Fruit fly (Drosophila melanogaster) whole organism, prepupa: ENCODE measurements around the gene CG43290.
A peak's percentile ranks its signal among the peaks of the same experiment; 100 is the strongest.

Experiments
- CG10631 ChIP-seq: fragments of 200-800 bp; sonication (Bioruptor generic); optimal IDR thresholded peaks from 2 replicates; lab custom pipeline; 2016; ENCODE audit warnings: missing biosample characterization, missing genetic modification characterization
- CG15336 ChIP-seq: fragments of 200-800 bp; sonication (Bioruptor generic); IDR thresholded peaks from 2 replicates; pipeline ENCODE4 v1.3.6; 2022; ENCODE audit warnings: missing biosample characterization, missing genetic modification characterization
- CG31627 ChIP-seq: fragments of 200-800 bp; sonication (Bioruptor generic); optimal IDR thresholded peaks from 3 replicates; lab custom pipeline; 2016; ENCODE audit warnings: missing biosample characterization, missing genetic modification characterization
- CG3919 ChIP-seq: fragments of 200-800 bp; sonication (Bioruptor generic); optimal IDR thresholded peaks from 3 replicates; lab custom pipeline; 2016; ENCODE audit warnings: missing biosample characterization, missing genetic modification characterization
- CG6276 ChIP-seq: fragments of 200-800 bp; sonication (Bioruptor generic); optimal IDR thresholded peaks from 2 replicates; lab custom pipeline; 2017; ENCODE audit warnings: missing biosample characterization, mild to moderate bottlenecking, missing genetic modification characterization
- CG6854 ChIP-seq: fragments of 200-800 bp; sonication (Bioruptor generic); optimal IDR thresholded peaks from 2 replicates; lab custom pipeline; 2017; ENCODE audit warnings: missing biosample characterization, mild to moderate bottlenecking, missing genetic modification characterization
- Lpt ChIP-seq: fragments of 200-800 bp; sonication (Bioruptor generic); optimal IDR thresholded peaks from 3 replicates; lab custom pipeline; 2016; ENCODE audit warnings: missing biosample characterization, missing genetic modification characterization
- Sox102F ChIP-seq: fragments of 200-800 bp; sonication (Bioruptor generic); optimal IDR thresholded peaks from 2 replicates; lab custom pipeline; 2016; ENCODE audit warnings: missing biosample characterization, mild to moderate bottlenecking, missing genetic modification characterization
- Sox15 ChIP-seq: fragments of 200-800 bp; sonication (Bioruptor generic); optimal IDR thresholded peaks from 3 replicates; lab custom pipeline; 2016; ENCODE audit warnings: missing biosample characterization, missing genetic modification characterization
- dac ChIP-seq: fragments of 200-800 bp; sonication (Bioruptor generic); optimal IDR thresholded peaks from 2 replicates; lab custom pipeline; 2017; ENCODE audit warnings: missing biosample characterization, mild to moderate bottlenecking, missing genetic modification characterization
- fd59A ChIP-seq: fragments of 200-800 bp; sonication (Bioruptor generic); optimal IDR thresholded peaks from 2 replicates; lab custom pipeline; 2017; ENCODE audit warnings: missing biosample characterization, mild to moderate bottlenecking, missing genetic modification characterization, missing genetic modification reagents

CG43290 gene

dm6 chr3R:7309579-7310037 lies 39.7 kb downstream of the CG43290 start, which contains the start of gene rn (continued):
- TF ChIP-seq CG31627 (GFP tag; lab: Kevin White, UChicago): no peak
- no peak for TF ChIP-seq Lpt (GFP tag; lab: Kevin White, UChicago)
- TF ChIP-seq CG10631 (GFP tag; lab: Kevin White, UChicago): no peak
- TF ChIP-seq CG6276 (GFP tag; lab: Kevin White, UChicago): no peak
- TF ChIP-seq CG6854 (GFP tag; lab: Kevin White, UChicago): no peak
- no peak for TF ChIP-seq fd59A (GFP tag; lab: Kevin White, UChicago)
- TF ChIP-seq Sox102F (GFP tag; lab: Kevin White, UChicago): no peak

dm6 chr3R:7306539-7307192 lies 42.7 kb downstream of the CG43290 start:
- TF ChIP-seq Sox15 (GFP tag; lab: Kevin White, UChicago): no peak
- peak; percentile 32; the same call in 1 of the 2 replicates for TF ChIP-seq CG15336 (GFP tag; lab: Robert Waterston, UW)

dm6 chr3R:7304455-7305088 lies 44.8 kb downstream of the CG43290 start, which contains the start of gene CG42544:
CG42544 (plus strand) TSS chr3R:7304592.
- TF ChIP-seq CG3919 (GFP tag; lab: Kevin White, UChicago) (no peak), dac (GFP tag; lab: Kevin White, UChicago) (no peak), Sox102F (GFP tag; lab: Kevin White, UChicago) (no peak), CG6276 (GFP tag; lab: Kevin White, UChicago) (no peak)
